Fruit fly (Drosophila melanogaster) whole organism, pupa: ENCODE results near the gene CG7295.

ENCODE experiments used
- CG10348 ChIP-seq: fragments of 200-800 bp; sonication (Bioruptor generic); IDR thresholded peaks from 2 replicates; pipeline ENCODE4 v1.3.6; 2022; ENCODE audit warnings: missing biosample characterization, missing genetic modification characterization
- CG12605 ChIP-seq: fragments of 200-800 bp; sonication (Bioruptor generic); IDR thresholded peaks from 2 replicates; pipeline ENCODE4 v1.3.6; 2022; ENCODE audit warnings: missing biosample characterization, missing genetic modification characterization
- CG13204 ChIP-seq: fragments of 200-800 bp; sonication (Bioruptor generic); optimal IDR thresholded peaks from 2 replicates; lab custom pipeline; 2018; ENCODE audit warnings: missing biosample characterization, mild to moderate bottlenecking, missing genetic modification characterization, moderate library complexity
- CG14655 ChIP-seq: fragments of 200-800 bp; sonication (Bioruptor generic); optimal IDR thresholded peaks from 3 replicates; lab custom pipeline; 2017; ENCODE audit warnings: mild to moderate bottlenecking, missing biosample characterization, missing genetic modification reagents, missing genetic modification characterization
- CG15710 ChIP-seq: fragments of 200-800 bp; sonication (Bioruptor generic); optimal IDR thresholded peaks from 2 replicates; lab custom pipeline; 2018; ENCODE audit warnings: missing biosample characterization, mild to moderate bottlenecking, missing genetic modification characterization, moderate library complexity
- CG17806 ChIP-seq: fragments of 200-800 bp; sonication (Bioruptor generic); optimal IDR thresholded peaks from 2 replicates; lab custom pipeline; 2018; ENCODE audit warnings: missing biosample characterization, mild to moderate bottlenecking, missing genetic modification characterization, moderate library complexity
- CG32121 ChIP-seq: fragments of 200-800 bp; sonication (Bioruptor generic); IDR thresholded peaks from 2 replicates; pipeline ENCODE4 v1.3.6; 2022; ENCODE audit warnings: missing biosample characterization, missing genetic modification characterization
- CG34367 ChIP-seq: fragments of 200-800 bp; sonication (Bioruptor generic); optimal IDR thresholded peaks from 2 replicates; lab custom pipeline; 2018; ENCODE audit warnings: missing biosample characterization, mild to moderate bottlenecking, missing genetic modification characterization
- CG4496 ChIP-seq: fragments of 200-800 bp; sonication (Bioruptor generic); IDR thresholded peaks from 3 replicates; pipeline ENCODE4 v1.3.6; 2022; ENCODE audit warnings: missing biosample characterization, missing genetic modification characterization
- CG8159 ChIP-seq: fragments of 200-800 bp; sonication (Bioruptor generic); optimal IDR thresholded peaks from 3 replicates; lab custom pipeline; 2018; ENCODE audit warnings: missing biosample characterization, mild to moderate bottlenecking, missing genetic modification characterization, moderate library complexity
- CG8301 ChIP-seq: fragments of 200-800 bp; sonication (Bioruptor generic); optimal IDR thresholded peaks from 2 replicates; lab custom pipeline; 2018; ENCODE audit warnings: missing biosample characterization, mild to moderate bottlenecking, missing genetic modification characterization
- CG9948 ChIP-seq: fragments of 200-800 bp; sonication (Bioruptor generic); optimal IDR thresholded peaks from 2 replicates; lab custom pipeline; 2018; ENCODE audit warnings: missing biosample characterization, mild to moderate bottlenecking, missing genetic modification characterization, moderate library complexity
- D1 ChIP-seq: fragments of 200-800 bp; sonication (Bioruptor generic); optimal IDR thresholded peaks from 2 replicates; lab custom pipeline; 2018; ENCODE audit warnings: missing biosample characterization, mild to moderate bottlenecking, missing genetic modification characterization, moderate library complexity
- EcR ChIP-seq: fragments of 200-800 bp; sonication (Bioruptor generic); optimal IDR thresholded peaks from 3 replicates; lab custom pipeline; 2019; ENCODE audit warnings: missing biosample characterization, missing genetic modification characterization, mild to moderate bottlenecking, moderate library complexity, missing genetic modification reagents
- Ets98B ChIP-seq: fragments of 200-800 bp; sonication (Bioruptor generic); IDR thresholded peaks from 2 replicates; pipeline ENCODE4 v1.3.6; 2022; ENCODE audit warnings: missing biosample characterization, missing genetic modification characterization
- Pif1A ChIP-seq: fragments of 200-800 bp; sonication (Bioruptor generic); optimal IDR thresholded peaks from 3 replicates; lab custom pipeline; 2016; ENCODE audit warnings: missing biosample characterization, missing genetic modification characterization
- Pif1B ChIP-seq: fragments of 200-800 bp; sonication (Bioruptor generic); optimal IDR thresholded peaks from 3 replicates; lab custom pipeline; 2016; ENCODE audit warnings: missing biosample characterization, missing genetic modification characterization
- Snoo ChIP-seq: fragments of 200-800 bp; sonication (Bioruptor generic); optimal IDR thresholded peaks from 3 replicates; lab custom pipeline; 2017; ENCODE audit warnings: missing biosample characterization, mild to moderate bottlenecking, missing genetic modification characterization, inconsistent platforms
- fd96Ca ChIP-seq: fragments of 200-800 bp; sonication (Bioruptor generic); IDR thresholded peaks from 3 replicates; pipeline ENCODE4 v1.3.6; 2022; ENCODE audit warnings: missing biosample characterization, missing genetic modification characterization
- gl ChIP-seq: fragments of 200-800 bp; sonication (Bioruptor generic); optimal IDR thresholded peaks from 2 replicates; lab custom pipeline; 2018; ENCODE audit warnings: missing biosample characterization, mild to moderate bottlenecking, missing genetic modification characterization
- rn ChIP-seq: fragments of 200-800 bp; sonication (Bioruptor generic); IDR thresholded peaks from 2 replicates; pipeline ENCODE4 v1.3.6; 2022; ENCODE audit warnings: missing biosample characterization, missing genetic modification characterization

Gene CG7295

dm6 chr2L:1839019-1839418 is 30.6 kb upstream of the CG7295 start:
- TF ChIP-seq CG4496 (GFP tag; lab: Robert Waterston, UW) = no peak
- TF ChIP-seq CG14655 (GFP tag; lab: Kevin White, UChicago) = no peak
- TF ChIP-seq Pif1A (GFP tag; lab: Kevin White, UChicago) = no peak
- TF ChIP-seq CG15710 = no peak
- no peak for TF ChIP-seq D1 (tag; lab: Kevin White, UChicago)
- TF ChIP-seq CG8159 (tag; lab: Kevin White, UChicago) = no peak
- TF ChIP-seq Pif1B (GFP tag; lab: Kevin White, UChicago) = no peak

DNA sequence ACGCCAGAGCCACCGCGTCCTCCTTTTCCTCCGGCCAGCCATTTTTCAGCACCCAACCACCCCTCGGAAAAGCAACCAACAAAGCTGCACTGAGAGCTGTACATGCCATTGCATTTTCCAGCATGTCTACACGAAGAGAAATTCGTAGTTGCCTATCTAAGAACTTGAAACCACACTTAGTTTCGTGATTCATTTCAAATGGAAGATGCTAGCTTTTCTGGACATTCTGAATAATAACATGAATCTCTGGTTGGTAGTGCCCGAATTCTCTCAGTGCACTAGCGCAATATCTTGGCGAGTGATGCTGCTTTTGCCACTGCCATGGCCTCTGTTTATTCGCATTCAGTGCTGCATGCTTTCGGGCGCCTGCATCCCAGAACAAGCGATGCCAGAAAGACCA is 7.6 kb upstream of the CG7295 start:
- TF ChIP-seq Pif1B (GFP tag; lab: Kevin White, UChicago) = no peak
- no peak for TF ChIP-seq rn
- TF ChIP-seq CG8301 (tag; lab: Kevin White, UChicago) = peak; percentile 14
- TF ChIP-seq CG4496 (GFP tag; lab: Robert Waterston, UW) = 0 out of 3 replicates have a peak, but pooled peaks have one; percentile 38
- TF ChIP-seq CG10348 (GFP tag; lab: Robert Waterston, UW) = no peak
- TF ChIP-seq CG14655 (GFP tag; lab: Kevin White, UChicago) = peak; percentile 14
- peak; percentile 30 for TF ChIP-seq CG15710
- peak; percentile 20 for TF ChIP-seq CG34367 (tag; lab: Kevin White, UChicago)
- TF ChIP-seq CG8159 (tag; lab: Kevin White, UChicago) = peak; percentile 36

- TF ChIP-seq CG32121 (GFP tag; lab: Robert Waterston, UW) (no peak), CG4496 (GFP tag; lab: Robert Waterston, UW) (no peak), CG17806 (tag; lab: Kevin White, UChicago) (no peak)
Observed at dm6 chr2L:1873609-1874096, 4.0 kb downstream of the CG7295 start.

- no peak for TF ChIP-seq Pif1B (GFP tag; lab: Kevin White, UChicago)
- no peak for TF ChIP-seq EcR
- TF ChIP-seq CG8159 (tag; lab: Kevin White, UChicago) = no peak
- TF ChIP-seq CG4496 (GFP tag; lab: Robert Waterston, UW) = no peak
- no peak for TF ChIP-seq rn
- no peak for TF ChIP-seq CG15710
- no peak for TF ChIP-seq CG8301 (tag; lab: Kevin White, UChicago)
- no peak for TF ChIP-seq CG10348 (GFP tag; lab: Robert Waterston, UW)
- no peak for TF ChIP-seq Ets98B (GFP tag; lab: Robert Waterston, UW)
- no peak for TF ChIP-seq fd96Ca (GFP tag; lab: Robert Waterston, UW)
- no peak for TF ChIP-seq Snoo (tag; lab: Kevin White, UChicago)
Observed at dm6 chr2L:1881380-1881779, 11.8 kb downstream of the CG7295 start, which contains the start of gene CG31663. Gene CG31663 (minus strand): TSS chr2L:1881480.

DNA sequence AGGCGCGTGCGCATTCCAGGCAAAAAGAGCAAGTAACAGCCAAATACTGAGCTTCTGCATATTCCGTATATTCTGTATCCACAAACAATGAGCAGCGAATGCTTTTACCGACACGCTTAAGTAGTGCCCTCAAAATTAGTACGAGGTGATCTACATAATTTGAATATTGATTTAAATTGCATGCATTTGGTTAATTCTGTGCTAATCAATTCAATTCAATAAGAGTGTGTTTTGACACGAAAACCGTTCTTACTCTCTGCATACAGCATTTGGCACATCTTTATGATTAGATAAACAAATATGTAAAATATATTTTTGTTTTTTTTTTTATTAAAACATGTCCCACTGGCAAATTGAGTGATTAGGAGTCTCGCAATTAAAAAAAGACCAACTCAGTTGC is 13.5 kb downstream of the CG7295 start, which contains the start of gene CG15358:
TSS of gene CG15358 (minus strand) at position 101 of the 400 bp plus-strand sequence.
- TF ChIP-seq rn (no peak), Snoo (tag; lab: Kevin White, UChicago) (no peak), gl (no peak), fd96Ca (GFP tag; lab: Robert Waterston, UW) (no peak), EcR (no peak), CG15710 (no peak), CG9948 (no peak), CG4496 (GFP tag; lab: Robert Waterston, UW) (no peak), CG14655 (GFP tag; lab: Kevin White, UChicago) (no peak), CG34367 (tag; lab: Kevin White, UChicago) (no peak), CG8159 (tag; lab: Kevin White, UChicago) (no peak), CG10348 (GFP tag; lab: Robert Waterston, UW) (no peak), Pif1B (GFP tag; lab: Kevin White, UChicago) (no peak), CG13204 (no peak), CG17806 (tag; lab: Kevin White, UChicago) (no peak), D1 (tag; lab: Kevin White, UChicago) (no peak), CG32121 (GFP tag; lab: Robert Waterston, UW) (no peak), CG12605 (GFP tag; lab: Robert Waterston, UW) (no peak), CG8301 (tag; lab: Kevin White, UChicago) (no peak), Ets98B (GFP tag; lab: Robert Waterston, UW) (no peak)
- TF ChIP-seq, all 21 proteins: peak for 0

DNA sequence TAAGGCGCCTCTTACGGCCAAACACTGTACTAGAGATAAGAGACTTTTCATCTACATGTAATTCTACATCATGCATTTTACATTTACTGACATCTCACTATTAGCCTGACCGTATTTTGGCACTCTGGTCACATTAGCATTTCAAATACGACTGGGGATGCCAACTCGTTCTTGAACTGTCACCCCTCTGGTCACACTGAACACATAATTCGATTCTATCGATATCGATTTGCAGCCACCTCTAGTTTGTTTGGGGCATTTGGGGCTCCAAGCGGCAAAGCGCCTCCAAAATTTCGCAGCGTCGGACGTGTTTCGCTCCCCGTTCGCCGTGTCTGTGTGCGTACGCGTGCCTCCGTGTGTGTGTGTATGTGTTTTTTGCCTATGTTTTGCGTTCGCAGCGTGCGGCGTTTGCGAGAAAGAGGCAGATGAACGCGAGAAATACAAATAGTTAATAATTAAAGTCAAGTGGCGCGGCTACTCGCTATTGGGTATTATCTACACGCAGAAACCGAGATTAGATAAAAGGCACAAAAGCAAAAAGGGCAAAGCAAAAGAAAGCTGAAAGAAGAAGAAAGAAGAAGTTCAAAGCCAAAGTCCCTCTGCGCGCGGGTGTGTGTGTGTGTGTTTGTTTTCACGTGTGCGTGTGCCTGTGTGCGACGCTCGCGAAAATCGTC is 14.9 kb downstream of the CG7295 start, which contains the start of gene Wdr62:
TSS of gene Wdr62 (plus strand) at position 214 of the 674 bp plus-strand sequence.
- TF ChIP-seq EcR (peak; percentile 63), CG10348 (GFP tag; lab: Robert Waterston, UW) (no peak), D1 (tag; lab: Kevin White, UChicago) (no peak), fd96Ca (GFP tag; lab: Robert Waterston, UW) (peak; percentile 24; the same call in 1 of the 3 replicates), Pif1A (GFP tag; lab: Kevin White, UChicago) (peak; percentile 9), CG13204 (peak; percentile 68), Snoo (tag; lab: Kevin White, UChicago) (peak; percentile 55), CG14655 (GFP tag; lab: Kevin White, UChicago) (peak; percentile 31), Pif1B (GFP tag; lab: Kevin White, UChicago) (peak; percentile 26), Ets98B (GFP tag; lab: Robert Waterston, UW) (peak; percentile 52), CG17806 (tag; lab: Kevin White, UChicago) (peak; percentile 2), gl (peak; percentile 21), rn (no peak), CG32121 (GFP tag; lab: Robert Waterston, UW) (no peak; the same call in 1 of the 2 replicates), CG8159 (tag; lab: Kevin White, UChicago) (peak; percentile 28), CG8301 (tag; lab: Kevin White, UChicago) (peak; percentile 8), CG34367 (tag; lab: Kevin White, UChicago) (no peak), CG15710 (no peak), CG9948 (no peak), CG4496 (GFP tag; lab: Robert Waterston, UW) (peak; percentile 72), CG12605 (GFP tag; lab: Robert Waterston, UW) (peak; percentile 58)
